Fruit fly (Drosophila melanogaster): ENCODE results near the gene Kap-alpha1.
A peak's percentile ranks its signal among the peaks of the same experiment; 100 is the strongest.

Gene Kap-alpha1

DNA sequence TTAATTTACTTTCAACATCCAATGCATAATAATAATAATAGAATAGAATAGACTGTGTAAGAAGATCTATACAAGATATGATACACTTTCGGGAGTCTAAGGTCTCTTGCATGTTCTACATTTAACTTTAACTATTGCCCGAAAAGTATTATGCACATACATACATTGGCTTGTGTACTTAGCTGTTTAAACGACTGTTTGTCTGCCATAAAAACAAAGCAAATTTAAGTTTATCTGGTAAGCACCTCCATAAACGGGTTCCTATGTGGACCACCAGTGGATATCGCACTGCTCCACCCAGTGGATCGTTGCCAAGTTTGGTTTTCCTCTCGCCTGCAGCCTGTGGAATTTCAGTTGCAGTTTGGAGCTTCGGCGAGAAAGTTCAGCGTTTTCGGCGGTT is 39.9 kb downstream of the Kap-alpha1 start (continued):
- TF ChIP-seq D (optimal IDR thresholded peaks at IDR 0.05) = no peak
- no peak for TF ChIP-seq D (GFP tag; optimal IDR thresholded peaks at IDR 0.05)
- no peak for TF ChIP-seq exex (tag; optimal IDR thresholded peaks at IDR 0.05)
- TF ChIP-seq CG2889 (GFP tag; IDR thresholded peaks at IDR 0.05) = no peak
- no peak for TF ChIP-seq E2f1 (GFP tag; IDR thresholded peaks at IDR 0.05)
- TF ChIP-seq ATbp (GFP tag; optimal IDR thresholded peaks at IDR 0.05) = peak; percentile 85
- TF ChIP-seq CG4730 (GFP tag; IDR thresholded peaks at IDR 0.05) = no peak
- no peak for TF ChIP-seq CG3847 (GFP tag; IDR thresholded peaks at IDR 0.05)
- no peak for TF ChIP-seq CG11456 (GFP tag; IDR thresholded peaks at IDR 0.05)
- TF ChIP-seq Sry-δ (GFP tag; optimal IDR thresholded peaks at IDR 0.05) = no peak
- TF ChIP-seq CG30020 (tag; optimal IDR thresholded peaks at IDR 0.05) = no peak
- TF ChIP-seq ewg (GFP tag; optimal IDR thresholded peaks at IDR 0.05) = no peak
- TF ChIP-seq sna (GFP tag; IDR thresholded peaks at IDR 0.05; ENCODE audit: partially characterized antibody) = no peak
- no peak for TF ChIP-seq CG16863 (GFP tag; optimal IDR thresholded peaks at IDR 0.05)
- TF ChIP-seq zf30C (GFP tag; optimal IDR thresholded peaks at IDR 0.05) = no peak
- TF ChIP-seq tna (GFP tag; IDR thresholded peaks at IDR 0.05; ENCODE audit: partially characterized antibody) = no peak
- no peak for TF ChIP-seq CG1024 (GFP tag; IDR thresholded peaks at IDR 0.05)
- TF ChIP-seq Hr51 (GFP tag; optimal IDR thresholded peaks at IDR 0.05) = no peak
- TF ChIP-seq fd96Cb (tag; optimal IDR thresholded peaks at IDR 0.05) = no peak
- no peak for TF ChIP-seq br (optimal IDR thresholded peaks at IDR 0.05)
- no peak for TF ChIP-seq seq (GFP tag; IDR thresholded peaks at IDR 0.05)
- no peak for TF ChIP-seq ro (GFP tag; IDR thresholded peaks at IDR 0.05)
- no peak for TF ChIP-seq CG4617 (GFP tag; optimal IDR thresholded peaks at IDR 0.05; ENCODE audit: borderline replicate concordance)
- TF ChIP-seq CG9609 (GFP tag; optimal IDR thresholded peaks at IDR 0.05) = no peak
- no peak for TF ChIP-seq kni (GFP tag; optimal IDR thresholded peaks at IDR 0.05)
- peak; percentile 63 for TF ChIP-seq Vsx1 (GFP tag; optimal IDR thresholded peaks at IDR 0.05)
- TF ChIP-seq Asciz (GFP tag; optimal IDR thresholded peaks at IDR 0.05) = peak; percentile 45
- no peak for TF ChIP-seq dati (GFP tag; IDR thresholded peaks at IDR 0.05)
- no peak for TF ChIP-seq Elba2 (GFP tag; optimal IDR thresholded peaks at IDR 0.05)
- no peak for TF ChIP-seq CG14965 (GFP tag; optimal IDR thresholded peaks at IDR 0.05; ENCODE audit: borderline replicate concordance)
- TF ChIP-seq CG11696 (GFP tag; IDR thresholded peaks at IDR 0.05) = no peak
- no peak for TF ChIP-seq CG6689 (GFP tag; IDR thresholded peaks at IDR 0.05)
- TF ChIP-seq CG7963 (GFP tag; IDR thresholded peaks at IDR 0.05; ENCODE audit: partially characterized antibody) = no peak
- TF ChIP-seq wor (GFP tag; IDR thresholded peaks at IDR 0.05) = no peak
- TF ChIP-seq CG6654 (GFP tag; optimal IDR thresholded peaks at IDR 0.05) = no peak
- no peak for TF ChIP-seq ato (GFP tag; IDR thresholded peaks at IDR 0.05; ENCODE audit: partially characterized antibody)
- TF ChIP-seq amos (GFP tag; IDR thresholded peaks at IDR 0.05; ENCODE audit: partially characterized antibody) = no peak
- TF ChIP-seq CG1792 (GFP tag; optimal IDR thresholded peaks at IDR 0.05) = no peak
- no peak for TF ChIP-seq onecut (GFP tag; IDR thresholded peaks at IDR 0.05)
- peak; percentile 25 for TF ChIP-seq run (tag; optimal IDR thresholded peaks at IDR 0.05)
- TF ChIP-seq sqz (GFP tag; optimal IDR thresholded peaks at IDR 0.05) = no peak
- no peak for TF ChIP-seq danr (GFP tag; IDR thresholded peaks at IDR 0.05)
- TF ChIP-seq Bdp1 (GFP tag; optimal IDR thresholded peaks at IDR 0.05) = no peak
- no peak for TF ChIP-seq D19A (tag; optimal IDR thresholded peaks at IDR 0.05)
- no peak for TF ChIP-seq CG1602 (GFP tag; optimal IDR thresholded peaks at IDR 0.05)
- no peak for TF ChIP-seq CG18476 (GFP tag; optimal IDR thresholded peaks at IDR 0.05)
- no peak for TF ChIP-seq Ets97D (GFP tag; optimal IDR thresholded peaks at IDR 0.05)
- TF ChIP-seq cas (GFP tag; IDR thresholded peaks at IDR 0.05) = no peak
- no peak for TF ChIP-seq CG8290 (GFP tag; optimal IDR thresholded peaks at IDR 0.05)
- TF ChIP-seq CG8290 (tag; optimal IDR thresholded peaks at IDR 0.05) = no peak
- no peak for TF ChIP-seq lbe (GFP tag; optimal IDR thresholded peaks at IDR 0.05)
- TF ChIP-seq psq (GFP tag; optimal IDR thresholded peaks at IDR 0.05) = no peak
- no peak for TF ChIP-seq dimm (GFP tag; IDR thresholded peaks at IDR 0.05)

Measured in whole organism, embryonic.